Worm (Caenorhabditis elegans) whole organism, L4 larva: ENCODE measurements around the gene C01G10.15.

ENCODE experiments used
- ZK337.2 ChIP-seq: fragments of 200-800 bp; sonication (Bioruptor generic); IDR thresholded peaks from 2 replicates; pipeline ENCODE4 v1.3.6; 2022; ENCODE audit warnings: missing genetic modification reagents, missing genetic modification characterization, missing compliant biosample characterization
- hlh-30 ChIP-seq: sonication (generic microtip); optimal IDR thresholded peaks from 2 replicates; lab custom pipeline; 2017; ENCODE audit warnings: antibody characterized with exemption, mild to moderate bottlenecking, missing genetic modification characterization, missing compliant biosample characterization; ENCODE audit not compliant: insufficient read depth
- nhr-10 ChIP-seq: fragments of 150-350 bp; optimal IDR thresholded peaks from 2 replicates; lab custom pipeline; 2014; ENCODE audit warnings: missing biosample characterization, missing genetic modification characterization

DNA sequence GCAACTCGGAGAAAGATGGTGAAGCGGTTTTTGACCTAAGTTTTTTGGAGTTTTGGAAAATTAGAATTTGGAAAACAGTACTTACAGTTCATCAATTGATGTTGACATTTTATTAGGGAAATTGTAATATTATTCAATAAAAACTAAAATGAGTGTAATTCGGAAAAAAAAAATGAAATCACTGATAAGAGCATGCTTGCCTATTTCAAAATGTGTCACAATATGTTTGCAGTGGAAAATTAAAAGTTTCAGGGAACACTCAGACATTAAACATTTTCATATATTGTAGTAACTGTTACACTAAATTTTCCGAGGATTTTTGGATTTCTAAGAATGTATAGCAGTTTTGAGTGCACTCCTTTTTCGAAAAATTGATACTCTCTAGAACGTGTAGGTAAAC is 34.7 kb downstream of the C01G10.15 start, which contains the start of the genes fbxa-82 and C25D7.5:
- TF ChIP-seq nhr-10, result no peak
- no peak for TF ChIP-seq hlh-30
- no peak for TF ChIP-seq ZK337.2
